Fruit fly (Drosophila melanogaster) whole organism, embryonic: Measurements from ENCODE around the gene fok.

Experiments used
- B-H2 ChIP-seq: fragments of 200-800 bp; sonication (Bioruptor generic); optimal IDR thresholded peaks from 2 replicates; lab custom pipeline; 2018; ENCODE audit warnings: missing biosample characterization, mild to moderate bottlenecking, missing genetic modification characterization
- BtbVII ChIP-seq: fragments of 200-800 bp; sonication (Bioruptor generic); optimal IDR thresholded peaks from 3 replicates; lab custom pipeline; 2017; ENCODE audit warnings: missing biosample characterization, mild to moderate bottlenecking, missing genetic modification characterization
- CG10209 ChIP-seq: fragments of 200-800 bp; sonication (Bioruptor generic); optimal IDR thresholded peaks from 3 replicates; lab custom pipeline; 2017; ENCODE audit warnings: missing biosample characterization, mild to moderate bottlenecking, missing genetic modification characterization, missing genetic modification reagents
- CG10431 ChIP-seq: fragments of 200-800 bp; sonication (Bioruptor generic); optimal IDR thresholded peaks from 3 replicates; lab custom pipeline; 2018; ENCODE audit warnings: missing biosample characterization, mild to moderate bottlenecking, missing genetic modification characterization
- CG10543 ChIP-seq: fragments of 200-800 bp; sonication (Bioruptor generic); optimal IDR thresholded peaks from 3 replicates; lab custom pipeline; 2017; ENCODE audit warnings: missing biosample characterization, mild to moderate bottlenecking, missing genetic modification characterization, moderate library complexity
- CG11723 ChIP-seq: fragments of 200-800 bp; sonication (Bioruptor generic); optimal IDR thresholded peaks from 2 replicates; lab custom pipeline; 2017; ENCODE audit warnings: missing biosample characterization, mild to moderate bottlenecking, missing genetic modification characterization
- CG12155 ChIP-seq: fragments of 200-800 bp; sonication (Bioruptor generic); optimal IDR thresholded peaks from 3 replicates; lab custom pipeline; 2016; ENCODE audit warnings: missing biosample characterization, missing genetic modification characterization
- CG13123 ChIP-seq: fragments of 200-800 bp; sonication (Bioruptor generic); optimal IDR thresholded peaks from 2 replicates; lab custom pipeline; 2016; ENCODE audit warnings: missing biosample characterization, missing genetic modification characterization
- CG13296 ChIP-seq: fragments of 200-800 bp; sonication (Bioruptor generic); optimal IDR thresholded peaks from 3 replicates; lab custom pipeline; 2018; ENCODE audit warnings: missing biosample characterization, mild to moderate bottlenecking, missing genetic modification characterization
- CG15011 ChIP-seq: fragments of 200-800 bp; sonication (Bioruptor generic); optimal IDR thresholded peaks from 3 replicates; lab custom pipeline; 2018; ENCODE audit warnings: missing biosample characterization, mild to moderate bottlenecking, missing genetic modification characterization
- CG15479 ChIP-seq: fragments of 200-800 bp; sonication (Bioruptor generic); optimal IDR thresholded peaks from 3 replicates; lab custom pipeline; 2019; ENCODE audit warnings: missing biosample characterization, mild to moderate bottlenecking, missing genetic modification characterization, moderate library complexity
- CG15601 ChIP-seq: fragments of 200-800 bp; sonication (Bioruptor generic); optimal IDR thresholded peaks from 3 replicates; lab custom pipeline; 2019; ENCODE audit warnings: missing biosample characterization, mild to moderate bottlenecking, missing genetic modification characterization, moderate library complexity
- CG18619 ChIP-seq: fragments of 200-800 bp; sonication (Bioruptor generic); optimal IDR thresholded peaks from 3 replicates; lab custom pipeline; 2017; ENCODE audit warnings: missing biosample characterization, mild to moderate bottlenecking, missing genetic modification characterization
- CG2116 ChIP-seq: fragments of 200-800 bp; sonication (Bioruptor generic); optimal IDR thresholded peaks from 3 replicates; lab custom pipeline; 2018; ENCODE audit warnings: missing biosample characterization, mild to moderate bottlenecking, missing genetic modification characterization
- CG2678 ChIP-seq: fragments of 200-800 bp; sonication (Bioruptor generic); optimal IDR thresholded peaks from 3 replicates; lab custom pipeline; 2019; ENCODE audit warnings: missing biosample characterization, mild to moderate bottlenecking, missing genetic modification characterization, moderate library complexity
- CG4617 ChIP-seq: fragments of 200-800 bp; sonication (Bioruptor generic); optimal IDR thresholded peaks from 3 replicates; lab custom pipeline; 2016; ENCODE audit warnings: missing biosample characterization, missing genetic modification characterization, borderline replicate concordance
- CG4707 ChIP-seq: fragments of 200-800 bp; sonication (Bioruptor generic); optimal IDR thresholded peaks from 2 replicates; lab custom pipeline; 2018; ENCODE audit warnings: missing biosample characterization, mild to moderate bottlenecking, missing genetic modification characterization, moderate library complexity
- CG6272 ChIP-seq: fragments of 200-800 bp; sonication (Bioruptor generic); IDR thresholded peaks from 2 replicates; pipeline ENCODE4 v1.3.6; 2022; ENCODE audit warnings: missing biosample characterization, missing genetic modification characterization
- CG6654 ChIP-seq: fragments of 200-800 bp; sonication (Bioruptor generic); optimal IDR thresholded peaks from 2 replicates; lab custom pipeline; 2017; ENCODE audit warnings: missing biosample characterization, mild to moderate bottlenecking, missing genetic modification characterization
- CG6765 ChIP-seq: fragments of 200-800 bp; sonication (Bioruptor generic); optimal IDR thresholded peaks from 3 replicates; lab custom pipeline; 2017; ENCODE audit warnings: missing biosample characterization, mild to moderate bottlenecking, missing genetic modification characterization
- CG6791 ChIP-seq: fragments of 200-800 bp; sonication (Bioruptor generic); IDR thresholded peaks from 3 replicates; pipeline ENCODE4 v1.3.6; 2022; ENCODE audit warnings: missing biosample characterization, missing genetic modification characterization; ENCODE audit not compliant: partially characterized antibody
- CG8281 ChIP-seq: fragments of 200-800 bp; sonication (Bioruptor generic); optimal IDR thresholded peaks from 2 replicates; lab custom pipeline; 2018; ENCODE audit warnings: missing biosample characterization, mild to moderate bottlenecking, missing genetic modification characterization, moderate library complexity
- Dbx ChIP-seq: fragments of 200-800 bp; sonication (Bioruptor generic); IDR thresholded peaks from 3 replicates; pipeline ENCODE4 v1.3.6; 2022; ENCODE audit warnings: missing biosample characterization, missing genetic modification characterization
- Dip2 ChIP-seq: fragments of 200-800 bp; sonication (Bioruptor generic); IDR thresholded peaks from 2 replicates; pipeline ENCODE4 v1.3.6; 2022; ENCODE audit warnings: missing biosample characterization, missing genetic modification characterization
- Doc3 ChIP-seq: fragments of 200-800 bp; sonication (Bioruptor generic); IDR thresholded peaks from 3 replicates; pipeline ENCODE4 v1.3.6; 2022; ENCODE audit warnings: missing biosample characterization, missing genetic modification characterization; ENCODE audit not compliant: partially characterized antibody
- Ets65A ChIP-seq: fragments of 200-800 bp; sonication (Bioruptor generic); peaks from one replicate; lab custom pipeline; 2016; ENCODE audit warnings: missing biosample characterization, missing genetic modification characterization
- Fer1 ChIP-seq: fragments of 200-800 bp; sonication (Bioruptor generic); optimal IDR thresholded peaks from 2 replicates; lab custom pipeline; 2017; ENCODE audit warnings: missing biosample characterization, mild to moderate bottlenecking, missing genetic modification characterization
- GATAe ChIP-seq: fragments of 200-800 bp; sonication (Bioruptor generic); conservative IDR thresholded peaks from 2 replicates; pipeline ENCODE4 v1.3.6; 2022; ENCODE audit warnings: missing biosample characterization, missing genetic modification characterization
- Hmx ChIP-seq: fragments of 200-800 bp; sonication (Bioruptor generic); optimal IDR thresholded peaks from 2 replicates; lab custom pipeline; 2016; ENCODE audit warnings: missing biosample characterization, missing genetic modification characterization
- Hsf ChIP-seq: fragments of 200-800 bp; sonication (Bioruptor generic); optimal IDR thresholded peaks from 3 replicates; lab custom pipeline; 2016; ENCODE audit warnings: missing biosample characterization, missing genetic modification characterization
- PHDP ChIP-seq: fragments of 200-800 bp; sonication (Bioruptor generic); optimal IDR thresholded peaks from 3 replicates; lab custom pipeline; 2018; ENCODE audit warnings: missing biosample characterization, mild to moderate bottlenecking, missing genetic modification characterization, moderate library complexity
- Side ChIP-seq: fragments of 200-800 bp; sonication (Bioruptor generic); optimal IDR thresholded peaks from 2 replicates; lab custom pipeline; 2016; ENCODE audit warnings: missing biosample characterization, missing genetic modification characterization
- Six4 ChIP-seq: fragments of 200-800 bp; sonication (Bioruptor generic); optimal IDR thresholded peaks from 2 replicates; lab custom pipeline; 2016; ENCODE audit warnings: missing biosample characterization, missing genetic modification characterization
- Trl ChIP-seq, 3 experiments: fragments of >200 bp in 2 of 3; fragments of 200-800 bp in 1 of 3; sonication (Bioruptor generic) in 1 of 3; optimal IDR thresholded peaks; 2 replicates in 1 of 3; 3 replicates in 2 of 3; lab custom pipeline; 2016 to 2017; ENCODE audit warnings: missing biosample characterization in 1 of 3, missing genetic modification characterization in 1 of 3
- Vsx1 ChIP-seq: fragments of 200-800 bp; sonication (Bioruptor generic); optimal IDR thresholded peaks from 2 replicates; lab custom pipeline; 2017; ENCODE audit warnings: missing biosample characterization, mild to moderate bottlenecking, missing genetic modification characterization, missing genetic modification reagents
- chif ChIP-seq, 2 experiments: fragments of 200-800 bp; sonication (Bioruptor generic); optimal IDR thresholded peaks; 3 replicates each; lab custom pipeline; 2016; ENCODE audit warnings: missing biosample characterization in 2 of 2, missing genetic modification characterization in 2 of 2
- corto ChIP-seq: fragments of 200-800 bp; sonication (Bioruptor generic); optimal IDR thresholded peaks from 2 replicates; lab custom pipeline; 2016; ENCODE audit warnings: missing biosample characterization, mild to moderate bottlenecking, missing genetic modification characterization, moderate library complexity
- grn ChIP-seq: fragments of 200-800 bp; sonication (Bioruptor generic); optimal IDR thresholded peaks from 3 replicates; lab custom pipeline; 2017; ENCODE audit warnings: missing biosample characterization, missing genetic modification characterization
- ham ChIP-seq: fragments of 200-800 bp; sonication (Bioruptor generic); IDR thresholded peaks from 2 replicates; pipeline ENCODE4 v1.3.6; 2022; ENCODE audit warnings: missing biosample characterization, missing genetic modification characterization
- kni ChIP-seq: fragments of 200-800 bp; sonication (Bioruptor generic); optimal IDR thresholded peaks from 3 replicates; lab custom pipeline; 2017; ENCODE audit warnings: mild to moderate bottlenecking, missing biosample characterization, missing genetic modification reagents, missing genetic modification characterization
- lbe ChIP-seq: fragments of 200-800 bp; sonication (Bioruptor generic); optimal IDR thresholded peaks from 2 replicates; lab custom pipeline; 2016; ENCODE audit warnings: missing biosample characterization, mild to moderate bottlenecking, missing genetic modification characterization
- nerfin-1 ChIP-seq: fragments of 200-800 bp; sonication (Bioruptor generic); optimal IDR thresholded peaks from 3 replicates; lab custom pipeline; 2019; ENCODE audit warnings: missing biosample characterization, mild to moderate bottlenecking, missing genetic modification characterization, moderate library complexity
- pros ChIP-seq: fragments of 200-800 bp; sonication (Bioruptor generic); optimal IDR thresholded peaks from 3 replicates; lab custom pipeline; 2019; ENCODE audit warnings: missing biosample characterization, mild to moderate bottlenecking, missing genetic modification characterization, moderate library complexity
- rib ChIP-seq: fragments of 200-800 bp; sonication (Bioruptor generic); IDR thresholded peaks from 2 replicates; pipeline ENCODE4 v1.3.6; 2022; ENCODE audit warnings: missing biosample characterization, missing genetic modification characterization
- salm ChIP-seq: fragments of 200-800 bp; sonication (Bioruptor generic); optimal IDR thresholded peaks from 2 replicates; lab custom pipeline; 2018; ENCODE audit warnings: missing biosample characterization, mild to moderate bottlenecking, missing genetic modification characterization
- sd ChIP-seq: fragments of 200-800 bp; sonication (Bioruptor generic); optimal IDR thresholded peaks from 3 replicates; lab custom pipeline; 2018; ENCODE audit warnings: missing biosample characterization, mild to moderate bottlenecking, missing genetic modification characterization, moderate library complexity
- sens-2 ChIP-seq: fragments of 200-800 bp; sonication (Bioruptor generic); IDR thresholded peaks from 2 replicates; pipeline ENCODE4 v1.3.6; 2022; ENCODE audit warnings: missing biosample characterization, missing genetic modification characterization
- sug ChIP-seq: fragments of 200-800 bp; optimal IDR thresholded peaks from 2 replicates; lab custom pipeline; 2019; ENCODE audit warnings: missing biosample characterization, mild to moderate bottlenecking, missing genetic modification characterization, moderate library complexity

Gene fok

DNA sequence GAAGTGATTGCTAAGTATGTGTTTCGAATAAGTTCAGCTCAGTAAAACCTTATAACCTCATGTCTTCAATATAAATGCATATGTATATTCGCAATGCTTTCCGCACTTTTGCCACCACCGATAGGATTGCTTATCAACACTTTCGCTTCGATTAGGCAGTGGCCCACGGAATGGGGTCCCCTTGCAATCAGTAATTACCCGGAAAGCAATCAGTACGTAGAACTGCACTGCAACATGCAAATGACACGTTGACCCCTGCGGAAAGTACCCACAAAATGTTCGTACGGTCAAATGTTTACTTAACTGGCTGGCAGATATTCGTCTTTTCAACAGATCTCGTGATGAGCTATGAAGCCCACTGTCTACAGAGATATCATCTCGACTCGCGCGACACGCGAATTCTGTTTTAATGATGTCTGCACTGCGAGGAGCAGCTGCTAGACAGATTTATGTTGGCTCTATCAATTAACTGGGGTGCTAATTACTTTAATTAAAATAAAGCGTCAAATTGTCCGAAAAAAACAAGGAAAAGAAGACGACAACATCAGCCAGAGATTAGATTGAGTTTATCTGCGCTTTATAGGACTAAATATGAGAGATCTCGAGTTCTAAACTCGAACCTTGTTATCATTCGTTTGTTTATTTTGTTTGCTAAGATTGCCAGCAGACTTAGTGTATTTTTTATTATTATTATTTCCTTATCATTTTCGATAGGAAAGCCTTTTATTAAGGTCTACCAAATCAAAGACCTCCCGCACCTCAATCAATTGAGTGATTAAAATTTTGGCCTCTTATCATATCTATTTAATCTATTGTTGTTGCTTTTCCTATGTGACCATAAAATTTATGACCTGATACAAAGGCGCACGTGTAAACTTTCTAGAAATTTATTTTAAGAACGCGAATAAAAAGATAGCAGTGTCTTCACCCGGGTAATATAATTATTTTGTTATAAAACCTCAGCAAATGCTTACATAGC lies 7.2 kb downstream of the fok start (continued):
- no peak for TF ChIP-seq CG12155 (GFP tag; lab: Kevin White, UChicago)
- TF ChIP-seq CG6654 (GFP tag; lab: Kevin White, UChicago), result no peak
- TF ChIP-seq Hmx (GFP tag; lab: Kevin White, UChicago), result no peak
- peak; percentile 44 for TF ChIP-seq Fer1 (GFP tag; lab: Kevin White, UChicago)
- no peak for TF ChIP-seq Ets65A
- peak; percentile 95 for TF ChIP-seq grn (GFP tag; lab: Kevin White, UChicago)
- peak; percentile 16 for TF ChIP-seq salm (tag; lab: Kevin White, UChicago)
- TF ChIP-seq Six4 (GFP tag; lab: Kevin White, UChicago), result no peak
- TF ChIP-seq B-H2 (GFP tag; lab: Kevin White, UChicago), result peak; percentile 23
- peak; percentile 20 for TF ChIP-seq Vsx1 (GFP tag; lab: Kevin White, UChicago)
- no peak for TF ChIP-seq Dbx (GFP tag; lab: Robert Waterston, UW)
- TF ChIP-seq GATAe (GFP tag; lab: Robert Waterston, UW), result peak; percentile 74
- TF ChIP-seq lbe (GFP tag; lab: Kevin White, UChicago), result no peak
- no peak for TF ChIP-seq CG11723 (GFP tag; lab: Kevin White, UChicago)
- no peak for TF ChIP-seq ham
- TF ChIP-seq sug (tag; lab: Kevin White, UChicago), result peak; percentile 98
- no peak for TF ChIP-seq Side
- TF ChIP-seq CG6791 (GFP tag; lab: Robert Waterston, UW), result no peak
- TF ChIP-seq CG6272 (GFP tag; lab: Robert Waterston, UW), result no peak
- no peak for TF ChIP-seq CG8281 (tag; lab: Kevin White, UChicago)
- no peak for TF ChIP-seq CG10209 (GFP tag; lab: Kevin White, UChicago)
- no peak for TF ChIP-seq CG4617
- peak; percentile 65 for TF ChIP-seq CG10543 (GFP tag; lab: Kevin White, UChicago)
- TF ChIP-seq CG15479 (GFP tag; lab: Kevin White, UChicago), result peak; percentile 10
- TF ChIP-seq Trl (optimal IDR thresholded peaks at IDR 0.05; lab: Kevin White, UChicago), result no peak
- no peak for TF ChIP-seq Trl (GFP tag; optimal IDR thresholded peaks at IDR 0.05; lab: Kevin White, UChicago)
- TF ChIP-seq corto (GFP tag; lab: Kevin White, UChicago), result no peak
- no peak for TF ChIP-seq Doc3 (GFP tag; lab: Robert Waterston, UW)
- TF ChIP-seq nerfin-1 (tag; lab: Kevin White, UChicago), result no peak
- no peak for TF ChIP-seq CG2116 (GFP tag; lab: Kevin White, UChicago)
- TF ChIP-seq pros (GFP tag; lab: Kevin White, UChicago), result peak; percentile 23
- peak; percentile 4 for TF ChIP-seq CG15011 (GFP tag; lab: Kevin White, UChicago)
- no peak for TF ChIP-seq CG4707 (GFP tag; lab: Kevin White, UChicago)
- TF ChIP-seq CG13123, result no peak
- no peak for TF ChIP-seq Dip2 (GFP tag; lab: Robert Waterston, UW)
- TF ChIP-seq CG10431 (GFP tag; lab: Kevin White, UChicago), result peak; percentile 33
- peak; percentile 32 for TF ChIP-seq BtbVII
- no peak for TF ChIP-seq Hsf (GFP tag; lab: Kevin White, UChicago)
- peak; percentile 78 for TF ChIP-seq sd
- peak; percentile 57 for TF ChIP-seq sens-2 (GFP tag; lab: Robert Waterston, UW)
- peak; percentile 28 for TF ChIP-seq CG6765 (GFP tag; lab: Kevin White, UChicago)
- no peak for TF ChIP-seq chif (GFP tag; optimal IDR thresholded peaks at IDR 0.05; lab: Kevin White, UChicago)
- TF ChIP-seq CG2678 (tag; lab: Kevin White, UChicago), result peak; percentile 30
- peak; percentile 39 for TF ChIP-seq CG15601 (tag; lab: Kevin White, UChicago)
- no peak for TF ChIP-seq CG18619 (GFP tag; lab: Kevin White, UChicago)
- TF ChIP-seq PHDP (tag; lab: Kevin White, UChicago), result peak; percentile 19
- peak; percentile 50 for TF ChIP-seq CG13296 (GFP tag; lab: Kevin White, UChicago)
- TF ChIP-seq rib (GFP tag; lab: Robert Waterston, UW), result no peak
- no peak for TF ChIP-seq kni (GFP tag; lab: Kevin White, UChicago)
